Fruit fly (Drosophila melanogaster): Measurements from ENCODE around the gene CG15347.
A peak's percentile ranks its signal among the peaks of the same experiment; 100 is the strongest.

CG15347 gene

DNA sequence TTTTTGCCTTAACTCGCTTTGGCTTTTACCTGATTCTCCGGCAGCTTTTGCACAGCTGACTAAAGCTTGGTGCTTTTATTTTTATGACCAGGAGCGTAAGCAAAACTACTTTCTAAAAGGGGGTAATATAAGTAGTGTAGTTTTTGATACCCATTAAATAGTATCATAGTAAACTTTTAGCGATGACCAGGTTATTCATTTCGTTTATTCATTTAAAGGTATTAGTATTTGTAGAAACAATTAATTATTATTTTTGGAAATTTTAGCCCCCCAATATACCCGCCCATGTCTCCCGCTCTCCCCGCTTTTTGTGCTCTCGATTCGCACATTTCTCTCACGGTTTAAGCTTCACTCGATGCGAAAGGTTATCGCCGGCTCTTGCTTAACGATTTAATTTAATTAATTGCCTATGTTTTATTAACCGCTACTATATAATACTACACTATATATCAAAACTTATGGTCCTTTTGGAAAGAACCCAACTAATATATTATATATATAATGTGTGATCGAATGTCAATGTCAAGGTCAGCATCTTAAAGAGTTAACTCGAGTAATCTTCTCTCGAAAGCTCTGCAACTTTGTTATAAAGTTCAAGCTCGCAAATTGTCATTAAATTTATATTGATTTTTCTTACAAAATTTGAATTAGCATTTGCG is 3.8 kb upstream of the CG15347 start, which contains the start of gene Sptr (continued):
- TF ChIP-seq achi (GFP tag; optimal IDR thresholded peaks at IDR 0.05) = peak; percentile 94
- peak; percentile 82 for TF ChIP-seq Eip93F (GFP tag; optimal IDR thresholded peaks at IDR 0.05)
- TF ChIP-seq CG32006 (GFP tag; optimal IDR thresholded peaks at IDR 0.05) = peak; percentile 93
- peak; percentile 80 for TF ChIP-seq Blimp-1 (GFP tag; optimal IDR thresholded peaks at IDR 0.05)
- TF ChIP-seq CG4318 (GFP tag; optimal IDR thresholded peaks at IDR 0.05) = peak; percentile 84
- TF ChIP-seq Ets21C (GFP tag; optimal IDR thresholded peaks at IDR 0.05) = peak; percentile 90
- peak; percentile 93 for TF ChIP-seq vri (GFP tag; optimal IDR thresholded peaks at IDR 0.05)
- TF ChIP-seq Sox14 (GFP tag; optimal IDR thresholded peaks at IDR 0.05) = peak; percentile 92
- peak; percentile 94 for TF ChIP-seq acj6 (GFP tag; optimal IDR thresholded peaks at IDR 0.05)
- TF ChIP-seq CG15336 (GFP tag; IDR thresholded peaks at IDR 0.05) = peak; percentile 96
- peak; percentile 92 for TF ChIP-seq cyc (GFP tag; optimal IDR thresholded peaks at IDR 0.05)
- peak; percentile 91 for TF ChIP-seq CG1621 (tag; optimal IDR thresholded peaks at IDR 0.05)
- TF ChIP-seq CG6163 (GFP tag; IDR thresholded peaks at IDR 0.05) = peak; percentile 96
- peak; percentile 90 for TF ChIP-seq CG10669 (GFP tag; optimal IDR thresholded peaks at IDR 0.05)
- peak; percentile 97 for TF ChIP-seq esn (GFP tag; optimal IDR thresholded peaks at IDR 0.05)
- peak; percentile 86 for TF ChIP-seq CG11294 (GFP tag; IDR thresholded peaks at IDR 0.05)
- peak; percentile 95 for TF ChIP-seq CG3032 (tag; optimal IDR thresholded peaks at IDR 0.05)
- peak; percentile 95 for TF ChIP-seq CG6792 (GFP tag; optimal IDR thresholded peaks at IDR 0.05)
- TF ChIP-seq CG10631 (GFP tag; optimal IDR thresholded peaks at IDR 0.05) = peak; percentile 92

DNA sequence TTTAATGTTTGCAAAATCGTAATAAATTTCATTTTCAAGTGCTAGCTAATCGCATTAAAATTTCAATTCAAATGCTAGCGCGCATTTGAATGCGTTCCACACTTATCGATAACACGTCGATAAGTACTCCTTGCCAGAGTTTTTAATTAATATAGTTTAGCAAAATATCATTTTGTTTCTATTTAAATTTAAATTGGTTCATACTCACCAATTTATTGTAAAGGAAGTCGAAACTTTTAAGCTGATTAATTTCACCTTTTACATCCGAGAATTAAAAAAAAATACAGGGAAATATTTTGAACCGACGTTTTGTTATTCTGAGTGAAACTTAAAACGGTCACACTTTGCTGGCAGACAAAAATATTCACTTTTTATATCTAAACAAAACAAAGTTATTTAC is 449 bp upstream of the CG15347 start, which contains the start of gene Es2:
TSS of gene Es2 (plus strand) at position 333 of the 400 bp plus-strand sequence.
- TF ChIP-seq CG3919 (GFP tag; optimal IDR thresholded peaks at IDR 0.05) (no peak), CG6792 (GFP tag; optimal IDR thresholded peaks at IDR 0.05) (no peak), Smox (GFP tag; optimal IDR thresholded peaks at IDR 0.05) (no peak), Hr4 (GFP tag; optimal IDR thresholded peaks at IDR 0.05) (no peak), CG8319 (GFP tag; optimal IDR thresholded peaks at IDR 0.05) (no peak), CG10631 (GFP tag; optimal IDR thresholded peaks at IDR 0.05) (no peak), achi (GFP tag; optimal IDR thresholded peaks at IDR 0.05) (no peak), Eip78C (GFP tag) (no peak), CG16779 (tag; optimal IDR thresholded peaks at IDR 0.05) (no peak), CG6276 (GFP tag; optimal IDR thresholded peaks at IDR 0.05) (no peak), CG8119 (GFP tag; IDR thresholded peaks at IDR 0.05) (no peak), svp (GFP tag) (no peak), dsx (GFP tag; optimal IDR thresholded peaks at IDR 0.05; ENCODE audit: poor library complexity, severe bottlenecking) (no peak), Hr39 (GFP tag; optimal IDR thresholded peaks at IDR 0.05) (no peak), CG15336 (GFP tag; IDR thresholded peaks at IDR 0.05) (no peak), dac (GFP tag; optimal IDR thresholded peaks at IDR 0.05) (no peak), spab (GFP tag; optimal IDR thresholded peaks at IDR 0.05) (no peak)

DNA sequence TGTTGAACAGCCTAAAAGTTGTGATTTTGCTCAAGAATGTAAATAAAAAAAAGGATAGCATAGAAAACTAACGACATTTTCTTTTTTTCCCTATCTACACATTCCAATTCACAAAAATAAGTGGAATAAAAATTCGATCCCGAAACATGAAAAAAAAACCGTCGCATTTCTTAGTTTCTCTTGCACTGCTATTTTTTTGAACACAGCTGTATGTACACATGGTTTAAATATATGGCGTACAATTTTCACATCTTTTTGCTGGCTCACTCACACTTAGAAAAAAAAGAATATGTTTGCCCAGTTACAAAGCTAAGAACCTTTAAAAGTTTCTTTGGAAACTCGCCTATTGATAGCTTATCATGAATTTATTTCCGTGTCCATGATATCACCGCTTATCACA is 466 bp downstream of the CG15347 start:
- no peak for TF ChIP-seq fd59A (GFP tag; optimal IDR thresholded peaks at IDR 0.05)
- TF ChIP-seq svp (GFP tag) = peak; percentile 64
- peak; percentile 19 for TF ChIP-seq esn (GFP tag; optimal IDR thresholded peaks at IDR 0.05)
- peak; percentile 2 for TF ChIP-seq CG31627 (GFP tag; optimal IDR thresholded peaks at IDR 0.05)
- TF ChIP-seq CG6276 (GFP tag; optimal IDR thresholded peaks at IDR 0.05) = no peak
- no peak for TF ChIP-seq Sox102F (GFP tag; optimal IDR thresholded peaks at IDR 0.05)

DNA sequence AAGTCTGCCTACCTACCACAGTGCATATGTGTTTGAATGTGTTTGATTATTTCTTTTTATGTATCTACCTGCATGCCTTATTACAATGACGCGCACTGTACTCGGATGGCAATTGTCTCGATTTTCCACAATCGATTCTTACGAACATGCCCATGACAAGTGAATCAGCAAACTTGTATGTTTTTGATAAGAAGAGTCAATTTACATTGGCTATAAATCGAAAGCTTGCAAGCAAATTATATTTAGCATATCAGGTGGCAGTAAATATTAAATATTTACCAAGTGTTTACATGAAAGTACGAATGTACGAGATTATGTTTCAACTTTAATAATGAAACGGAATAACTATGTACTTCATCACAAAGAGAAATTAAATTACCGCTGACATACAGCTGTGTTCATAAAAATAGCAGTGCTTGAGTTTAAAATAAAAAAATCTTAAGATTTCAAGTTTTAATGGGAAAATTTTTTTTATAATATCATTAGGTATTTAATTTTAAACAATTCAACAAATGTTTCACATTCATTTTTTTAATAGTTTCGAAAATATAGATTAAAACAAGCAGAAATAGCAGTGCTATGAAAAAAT is 1.2 kb downstream of the CG15347 start:
- TF ChIP-seq acj6 (GFP tag; optimal IDR thresholded peaks at IDR 0.05) = no peak
- no peak for TF ChIP-seq esn (GFP tag; optimal IDR thresholded peaks at IDR 0.05)
- no peak for TF ChIP-seq salr (GFP tag; optimal IDR thresholded peaks at IDR 0.05)
- no peak for TF ChIP-seq lz (GFP tag; optimal IDR thresholded peaks at IDR 0.05)
- TF ChIP-seq Sox14 (GFP tag; optimal IDR thresholded peaks at IDR 0.05) = no peak
- TF ChIP-seq spab (GFP tag; optimal IDR thresholded peaks at IDR 0.05) = no peak
- TF ChIP-seq CG10669 (GFP tag; optimal IDR thresholded peaks at IDR 0.05) = peak; percentile 15
- TF ChIP-seq CG3032 (tag; optimal IDR thresholded peaks at IDR 0.05) = no peak
- TF ChIP-seq CG32006 (GFP tag; optimal IDR thresholded peaks at IDR 0.05) = no peak
- TF ChIP-seq achi (GFP tag; optimal IDR thresholded peaks at IDR 0.05) = no peak
- no peak for TF ChIP-seq Smox (GFP tag; optimal IDR thresholded peaks at IDR 0.05)
- TF ChIP-seq Eip78C (GFP tag) = peak; percentile 65
- TF ChIP-seq fd59A (GFP tag; optimal IDR thresholded peaks at IDR 0.05) = no peak
- peak; percentile 33 for TF ChIP-seq CG6808 (GFP tag; optimal IDR thresholded peaks at IDR 0.05)
- no peak for TF ChIP-seq Lpt (GFP tag; optimal IDR thresholded peaks at IDR 0.05)
- peak; percentile 49 for TF ChIP-seq vri (GFP tag; optimal IDR thresholded peaks at IDR 0.05)
- no peak for TF ChIP-seq CG8319 (GFP tag; optimal IDR thresholded peaks at IDR 0.05)
- TF ChIP-seq CG6276 (GFP tag; optimal IDR thresholded peaks at IDR 0.05) = no peak
- peak; percentile 60 for TF ChIP-seq svp (GFP tag)
- no peak for TF ChIP-seq Hr38 (GFP tag; optimal IDR thresholded peaks at IDR 0.05)
- no peak for TF ChIP-seq pdm3 (GFP tag; optimal IDR thresholded peaks at IDR 0.05)
- no peak for TF ChIP-seq Hr4 (GFP tag; optimal IDR thresholded peaks at IDR 0.05)
- TF ChIP-seq ss (GFP tag; optimal IDR thresholded peaks at IDR 0.05) = peak; percentile 11 to 55
